Comparison of ENCODE assay signal across 8 worm cellular contexts in the genomic region with DNA sequence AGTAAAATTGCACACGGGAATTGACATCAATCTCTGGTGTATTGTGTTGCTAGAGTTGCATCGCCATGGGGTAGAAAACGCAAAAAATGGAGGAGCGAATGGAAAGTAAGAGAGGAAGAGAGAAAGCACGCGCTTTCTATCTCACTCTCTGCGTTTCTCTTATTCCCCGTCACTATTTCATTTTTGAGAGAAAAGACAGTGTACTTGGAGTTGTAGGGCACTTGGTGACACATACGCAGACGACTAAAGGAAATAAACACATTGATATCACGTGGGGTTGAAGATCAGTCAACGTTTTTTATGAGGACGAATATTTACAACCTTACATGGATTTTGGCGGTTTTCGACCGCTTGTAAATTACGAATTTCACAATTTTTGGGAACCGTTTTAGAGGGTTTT.
TF ChIP-seq lines count a peak whose summit lies in the region.

No protein-coding gene starts in this region.

TF ChIP-seq in whole organism, L1 larva, 84 proteins besides CTCF, POLR2A, EP300 and RAD21 (continues in another document):
- TF ChIP-seq nhr-237 (tag; optimal IDR thresholded peaks at IDR 0.05; lab: Kevin White, UChicago) (peak; percentile 84), rnt-1 (tag; optimal IDR thresholded peaks at IDR 0.05; lab: Kevin White, UChicago) (peak; percentile 95), pqm-1 (tag; optimal IDR thresholded peaks at IDR 0.05; lab: Kevin White, UChicago) (no peak), unc-30 (tag; optimal IDR thresholded peaks at IDR 0.05; lab: Kevin White, UChicago) (peak; percentile 5), lin-13 (GFP tag; optimal IDR thresholded peaks at IDR 0.05; lab: Kevin White, UChicago) (peak; percentile 92), alr-1 (tag; optimal IDR thresholded peaks at IDR 0.05; lab: Kevin White, UChicago; ENCODE audit: borderline replicate concordance) (no peak), lsy-2 (tag; optimal IDR thresholded peaks at IDR 0.05; lab: Kevin White, UChicago) (peak; percentile 90 to 96), ceh-82 (tag; optimal IDR thresholded peaks at IDR 0.05; lab: Kevin White, UChicago) (peak; percentile 68 to 91 (median 88)), blmp-1 (tag; optimal IDR thresholded peaks at IDR 0.05; lab: Kevin White, UChicago) (peak; percentile 99), sox-4 (tag; optimal IDR thresholded peaks at IDR 0.05; lab: Kevin White, UChicago) (peak; percentile 72)

TF ChIP-seq in whole organism, L2 larva, 48 proteins besides CTCF, POLR2A, EP300 and RAD21 (continues in another document):
- TF ChIP-seq nhr-10 (tag; optimal IDR thresholded peaks at IDR 0.05; lab: Kevin White, UChicago) (peak; percentile 54), unc-39 (tag; optimal IDR thresholded peaks at IDR 0.05; lab: Kevin White, UChicago) (no peak), mab-5 (tag; optimal IDR thresholded peaks at IDR 0.05; lab: Kevin White, UChicago) (peak; percentile 79), unc-55 (GFP tag; optimal IDR thresholded peaks at IDR 0.05; lab: Kevin White, UChicago) (peak; percentile 67), zag-1 (tag; optimal IDR thresholded peaks at IDR 0.05; lab: Kevin White, UChicago) (peak; percentile 78), sma-3 (GFP tag; optimal IDR thresholded peaks at IDR 0.05; lab: Kevin White, UChicago) (peak; percentile 96), ztf-1 (GFP tag; conservative IDR thresholded peaks at IDR 0.05; lab: Robert Waterston, UW) (no peak), lin-39 (tag; optimal IDR thresholded peaks at IDR 0.05; lab: Kevin White, UChicago) (no peak), blmp-1 (tag; optimal IDR thresholded peaks at IDR 0.05; lab: Kevin White, UChicago; ENCODE audit: insufficient read depth) (peak; percentile 96), R02D3.7 (tag; optimal IDR thresholded peaks at IDR 0.05; lab: Kevin White, UChicago) (peak; percentile 22), nhr-12 (tag; optimal IDR thresholded peaks at IDR 0.05; lab: Kevin White, UChicago) (no peak)

TF ChIP-seq in whole organism, L3 larva, 47 proteins besides CTCF, POLR2A, EP300 and RAD21 (continues in another document):
- TF ChIP-seq nhr-43 (tag; optimal IDR thresholded peaks at IDR 0.05; lab: Kevin White, UChicago; ENCODE audit: poor library complexity, severe bottlenecking), result peak; percentile 97
- TF ChIP-seq nhr-28 (tag; optimal IDR thresholded peaks at IDR 0.05; lab: Kevin White, UChicago), result no peak
- peak; percentile 74 for TF ChIP-seq tbx-2 (tag; optimal IDR thresholded peaks at IDR 0.05; lab: Kevin White, UChicago)
- peak; percentile 91 for TF ChIP-seq unc-62 (GFP tag; optimal IDR thresholded peaks at IDR 0.05; lab: Kevin White, UChicago)
- TF ChIP-seq lin-39 (tag; optimal IDR thresholded peaks at IDR 0.05; lab: Kevin White, UChicago), result peak; percentile 86
- peak; percentile 42 for TF ChIP-seq snpc-4 (tag; optimal IDR thresholded peaks at IDR 0.05; lab: Kevin White, UChicago)
- peak; percentile 98 for TF ChIP-seq pqm-1 (tag; optimal IDR thresholded peaks at IDR 0.05; lab: Kevin White, UChicago)
- TF ChIP-seq mdl-1 (tag; optimal IDR thresholded peaks at IDR 0.05; lab: Kevin White, UChicago), result peak; percentile 100
- peak; percentile 10 for TF ChIP-seq daf-12 (tag; optimal IDR thresholded peaks at IDR 0.05; lab: Kevin White, UChicago)
- TF ChIP-seq ceh-28 (tag; optimal IDR thresholded peaks at IDR 0.05; lab: Kevin White, UChicago), result peak; percentile 81
- no peak for TF ChIP-seq aly-2 (tag; optimal IDR thresholded peaks at IDR 0.05; lab: Kevin White, UChicago)

TF ChIP-seq in whole organism, L4 larva, 104 proteins besides CTCF, POLR2A, EP300 and RAD21 (continues in another document):
- no peak for TF ChIP-seq ceh-28 (tag; optimal IDR thresholded peaks at IDR 0.05; lab: Kevin White, UChicago)
- TF ChIP-seq lir-3 (tag; optimal IDR thresholded peaks at IDR 0.05; lab: Kevin White, UChicago), result no peak
- peak; percentile 79 for TF ChIP-seq cey-2 (tag; optimal IDR thresholded peaks at IDR 0.05; lab: Kevin White, UChicago; ENCODE audit: borderline replicate concordance, insufficient read depth)
- no peak for TF ChIP-seq set-16 (GFP tag; IDR thresholded peaks at IDR 0.05; lab: Robert Waterston, UW)
- TF ChIP-seq php-3 (GFP tag; IDR thresholded peaks at IDR 0.05; lab: Robert Waterston, UW), result peak; percentile 84
- TF ChIP-seq dmd-9 (GFP tag; IDR thresholded peaks at IDR 0.05; lab: Robert Waterston, UW), result no peak
- TF ChIP-seq Y105C5A.15 (GFP tag; IDR thresholded peaks at IDR 0.05; lab: Robert Waterston, UW), result no peak
- TF ChIP-seq zag-1 (tag; optimal IDR thresholded peaks at IDR 0.05; lab: Kevin White, UChicago), result no peak
- peak; percentile 53; the same call in 1 of the 2 replicates for TF ChIP-seq lin-1 (GFP tag; IDR thresholded peaks at IDR 0.05; lab: Robert Waterston, UW)
- 0 out of 2 replicates have a peak, but pooled peaks have one; percentile 50 for TF ChIP-seq zfp-3 (GFP tag; conservative IDR thresholded peaks at IDR 0.05; lab: Robert Waterston, UW)

TF ChIP-seq in whole organism, late embryonic, 69 proteins besides CTCF, POLR2A, EP300 and RAD21 (continues in another document):
- TF ChIP-seq nfya-1 (tag; optimal IDR thresholded peaks at IDR 0.05; lab: Kevin White, UChicago), result peak; percentile 76
- TF ChIP-seq pha-2 (tag; optimal IDR thresholded peaks at IDR 0.05; lab: Kevin White, UChicago), result no peak
- peak; percentile 8 for TF ChIP-seq pqm-1 (tag; optimal IDR thresholded peaks at IDR 0.05; lab: Kevin White, UChicago)
- TF ChIP-seq hlh-30 (tag; optimal IDR thresholded peaks at IDR 0.05; lab: Kevin White, UChicago; ENCODE audit: insufficient read depth), result peak; percentile 96
- no peak for TF ChIP-seq ceh-22 (tag; optimal IDR thresholded peaks at IDR 0.05; lab: Kevin White, UChicago)
- no peak for TF ChIP-seq pha-4 (tag; optimal IDR thresholded peaks at IDR 0.05; lab: Kevin White, UChicago)
- peak; percentile 2 for TF ChIP-seq ceh-34 (tag; optimal IDR thresholded peaks at IDR 0.05; lab: Kevin White, UChicago)
- TF ChIP-seq tbx-2 (tag; optimal IDR thresholded peaks at IDR 0.05; lab: Kevin White, UChicago), result peak; percentile 55
- peak; percentile 59 for TF ChIP-seq elt-2 (tag; optimal IDR thresholded peaks at IDR 0.05; lab: Kevin White, UChicago)
- peak; percentile 10 for TF ChIP-seq ref-2 (tag; optimal IDR thresholded peaks at IDR 0.05; lab: Kevin White, UChicago)
- TF ChIP-seq pat-9 (tag; optimal IDR thresholded peaks at IDR 0.05; lab: Kevin White, UChicago), result no peak
- TF ChIP-seq ama-1 (optimal IDR thresholded peaks at IDR 0.05; lab: Kevin White, UChicago), result no peak

TF ChIP-seq in whole organism, midembryonic, 9 proteins besides CTCF, POLR2A, EP300 and RAD21:
- peak; percentile 69 for TF ChIP-seq cog-1 (tag; optimal IDR thresholded peaks at IDR 0.05; lab: Kevin White, UChicago)
- TF ChIP-seq ref-1 (GFP tag; conservative IDR thresholded peaks at IDR 0.05; lab: Robert Waterston, UW), result no peak

TF ChIP-seq in whole organism, mixed stage, embryonic, 35 proteins besides CTCF, POLR2A, EP300 and RAD21 (continues in another document):
- no peak for TF ChIP-seq drap-1 (GFP tag; optimal IDR thresholded peaks at IDR 0.05; lab: Kevin White, UChicago)
- TF ChIP-seq lin-13 (tag; optimal IDR thresholded peaks at IDR 0.05; lab: Kevin White, UChicago), result no peak
- no peak for TF ChIP-seq ces-1 (GFP tag; optimal IDR thresholded peaks at IDR 0.05; lab: Kevin White, UChicago)
- TF ChIP-seq lin-32 (GFP tag; optimal IDR thresholded peaks at IDR 0.05; lab: Kevin White, UChicago), result no peak
- no peak for TF ChIP-seq blmp-1 (tag; optimal IDR thresholded peaks at IDR 0.05; lab: Kevin White, UChicago)
- no peak for TF ChIP-seq tbx-8 (GFP tag; optimal IDR thresholded peaks at IDR 0.05; lab: Kevin White, UChicago)
- TF ChIP-seq ztf-11 (tag; optimal IDR thresholded peaks at IDR 0.05; lab: Kevin White, UChicago), result no peak
- TF ChIP-seq mls-2 (tag; optimal IDR thresholded peaks at IDR 0.05; lab: Kevin White, UChicago), result no peak
- TF ChIP-seq elt-1 (tag; optimal IDR thresholded peaks at IDR 0.05; lab: Kevin White, UChicago; ENCODE audit: borderline replicate concordance, insufficient read depth), result no peak
- no peak for TF ChIP-seq snpc-4 (tag; optimal IDR thresholded peaks at IDR 0.05; lab: Kevin White, UChicago)
- TF ChIP-seq unc-62 (GFP tag; optimal IDR thresholded peaks at IDR 0.05; lab: Kevin White, UChicago), result peak; percentile 80
- TF ChIP-seq ceh-43 (GFP tag; optimal IDR thresholded peaks at IDR 0.05; lab: Kevin White, UChicago), result no peak
- no peak for TF ChIP-seq bed-3 (GFP tag; optimal IDR thresholded peaks at IDR 0.05; lab: Kevin White, UChicago)
- TF ChIP-seq mab-5 (tag; optimal IDR thresholded peaks at IDR 0.05; lab: Kevin White, UChicago), result peak; percentile 3
- TF ChIP-seq ceh-39 (tag; optimal IDR thresholded peaks at IDR 0.05; lab: Kevin White, UChicago), result no peak
- TF ChIP-seq elt-3 (tag; optimal IDR thresholded peaks at IDR 0.05; lab: Kevin White, UChicago), result no peak
- TF ChIP-seq nhr-28 (tag; optimal IDR thresholded peaks at IDR 0.05; lab: Kevin White, UChicago), result peak; percentile 28
- TF ChIP-seq lsy-2 (tag; optimal IDR thresholded peaks at IDR 0.05; lab: Kevin White, UChicago), result peak; percentile 34

TF ChIP-seq in whole organism, young adult, 124 proteins besides CTCF, POLR2A, EP300 and RAD21 (continues in another document):
- TF ChIP-seq zfh-2 (GFP tag; conservative IDR thresholded peaks at IDR 0.05; lab: Robert Waterston, UW) (peak; percentile 39; the same call in 1 of the 2 replicates), ztf-26 (tag; optimal IDR thresholded peaks at IDR 0.05; lab: Kevin White, UChicago) (peak; percentile 80), K12H6.12 (tag; optimal IDR thresholded peaks at IDR 0.05; lab: Kevin White, UChicago) (peak; percentile 90), B0336.3 (GFP tag; IDR thresholded peaks at IDR 0.05; lab: Robert Waterston, UW) (peak; percentile 89), nfyb-1 (GFP tag; IDR thresholded peaks at IDR 0.05; lab: Robert Waterston, UW) (peak; percentile 85), chd-7 (tag; optimal IDR thresholded peaks at IDR 0.05; lab: Kevin White, UChicago) (peak; percentile 92), lin-54 (GFP tag; optimal IDR thresholded peaks at IDR 0.05; lab: Kevin White, UChicago) (peak; percentile 69), bed-2 (GFP tag; IDR thresholded peaks at IDR 0.05; lab: Robert Waterston, UW) (no peak), atf-7 (tag; optimal IDR thresholded peaks at IDR 0.05; lab: Kevin White, UChicago) (peak; percentile 89), mes-4 (tag; optimal IDR thresholded peaks at IDR 0.05; lab: Kevin White, UChicago) (no peak), Y53G8AR.9 (GFP tag; conservative IDR thresholded peaks at IDR 0.05; lab: Robert Waterston, UW) (no peak), lir-1 (GFP tag; conservative IDR thresholded peaks at IDR 0.05; lab: Robert Waterston, UW) (peak; percentile 86), Y95B8A.8 (GFP tag; IDR thresholded peaks at IDR 0.05; lab: Robert Waterston, UW) (no peak), hmg-1.2 (GFP tag; IDR thresholded peaks at IDR 0.05; lab: Robert Waterston, UW) (peak; percentile 83), ZK185.1 (tag; optimal IDR thresholded peaks at IDR 0.05; lab: Kevin White, UChicago; ENCODE audit: poor library complexity, severe bottlenecking) (peak; percentile 59), dox-1 (GFP tag; IDR thresholded peaks at IDR 0.05; lab: Robert Waterston, UW) (peak; percentile 84), rcor-1 (GFP tag; IDR thresholded peaks at IDR 0.05; lab: Robert Waterston, UW) (peak; percentile 80)
